Fruit fly (Drosophila melanogaster) whole organism, adult: ENCODE results near the gene sens.

Experiments used
- CG5204 ChIP-seq: fragments of 200-800 bp; sonication (Bioruptor generic); optimal IDR thresholded peaks from 2 replicates; lab custom pipeline; 2016; ENCODE audit warnings: missing biosample characterization, missing genetic modification characterization
- Mnt ChIP-seq: fragments of 200-800 bp; sonication (Bioruptor generic); optimal IDR thresholded peaks from 2 replicates; lab custom pipeline; 2016; ENCODE audit warnings: missing biosample characterization, mild to moderate bottlenecking, missing genetic modification characterization
- toe ChIP-seq: fragments of 200-800 bp; sonication (Bioruptor generic); optimal IDR thresholded peaks from 2 replicates; lab custom pipeline; 2016; ENCODE audit warnings: missing biosample characterization, missing genetic modification characterization

DNA sequence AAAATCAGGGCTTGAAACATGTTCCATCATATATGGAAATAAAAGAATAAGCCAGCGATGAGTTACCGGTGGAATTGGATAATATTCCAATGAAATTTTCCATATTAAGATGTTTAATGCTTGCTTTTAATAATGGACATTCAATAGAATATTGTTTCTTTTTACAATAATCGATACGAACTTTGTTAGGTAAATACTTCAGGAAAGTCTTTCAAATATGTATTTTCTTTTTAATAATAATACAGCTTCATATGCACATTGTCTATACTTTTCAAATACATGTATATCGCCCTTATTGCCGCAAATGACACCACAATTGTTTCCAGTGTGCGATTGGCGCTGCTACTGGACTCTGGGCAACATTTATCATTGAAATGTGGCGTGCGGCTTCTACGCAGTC is 5.9 kb upstream of the sens start:
- TF ChIP-seq toe (GFP tag; lab: Kevin White, UChicago) (no peak), CG5204 (GFP tag; lab: Kevin White, UChicago) (no peak), Mnt (GFP tag; lab: Kevin White, UChicago) (no peak)
